Worm (Caenorhabditis elegans): Measurements from ENCODE around the gene T04F8.8.

The T04F8.8 gene

DNA sequence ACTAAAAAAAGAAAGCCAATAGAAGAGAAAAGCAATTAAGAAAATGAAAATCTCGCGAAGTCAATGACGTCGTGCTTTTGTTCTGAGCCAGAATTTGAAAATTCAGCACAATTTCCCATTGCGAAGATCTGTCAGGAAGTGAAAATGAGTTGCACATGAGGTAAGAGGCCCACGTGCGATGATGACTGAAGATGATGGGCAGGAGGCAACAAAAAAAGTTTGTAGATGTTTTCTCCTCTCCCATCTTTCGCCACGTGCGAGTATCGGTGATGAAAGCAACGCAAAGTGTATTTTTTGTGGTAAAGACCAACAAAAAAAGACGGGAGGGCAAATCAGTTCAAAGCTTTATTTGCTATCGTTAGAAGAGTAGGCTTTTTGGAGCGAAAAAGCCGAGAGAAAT, 14.8 kb downstream of the T04F8.8 start:
- no peak for TF ChIP-seq dao-5 (tag; optimal IDR thresholded peaks at IDR 0.05)

ce11 chrX:11662557-11662956, 15.3 kb downstream of the T04F8.8 start:
- TF ChIP-seq dao-5 (tag; optimal IDR thresholded peaks at IDR 0.05) (no peak), him-1 (tag; optimal IDR thresholded peaks at IDR 0.05) (no peak), W03F9.2 (tag; optimal IDR thresholded peaks at IDR 0.05) (no peak)

ce11 chrX:11664184-11664583, 16.9 kb downstream of the T04F8.8 start:
- no peak for TF ChIP-seq W03F9.2 (tag; optimal IDR thresholded peaks at IDR 0.05)
- TF ChIP-seq dao-5 (tag; optimal IDR thresholded peaks at IDR 0.05): no peak
- TF ChIP-seq him-1 (tag; optimal IDR thresholded peaks at IDR 0.05): no peak

DNA sequence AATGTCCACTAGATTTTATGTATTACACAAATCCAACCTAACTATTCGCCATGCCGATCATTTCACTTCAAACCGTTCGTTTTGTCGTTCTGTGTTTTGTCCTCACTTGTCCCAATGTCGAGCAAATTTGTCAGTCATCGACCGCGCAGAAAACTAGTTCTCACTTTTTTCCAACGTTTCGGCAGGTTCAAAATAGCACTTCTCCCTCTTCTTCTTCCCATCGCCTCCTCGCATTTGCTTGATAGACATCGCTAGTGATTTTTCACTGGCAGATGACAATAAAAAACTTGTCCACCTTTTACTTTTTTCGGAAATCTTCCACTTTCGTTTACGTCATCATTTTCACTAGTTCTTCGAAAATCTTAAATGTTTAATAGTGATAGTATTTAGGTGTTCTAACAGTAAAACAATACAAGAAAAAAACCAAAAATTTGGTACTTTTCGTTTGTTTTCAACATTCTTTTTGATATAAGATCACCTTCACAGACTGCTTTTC, 18.3 kb downstream of the T04F8.8 start:
- TF ChIP-seq W03F9.2 (tag; optimal IDR thresholded peaks at IDR 0.05): no peak
- TF ChIP-seq him-1 (tag; optimal IDR thresholded peaks at IDR 0.05): no peak
- no peak for TF ChIP-seq dao-5 (tag; optimal IDR thresholded peaks at IDR 0.05)

DNA sequence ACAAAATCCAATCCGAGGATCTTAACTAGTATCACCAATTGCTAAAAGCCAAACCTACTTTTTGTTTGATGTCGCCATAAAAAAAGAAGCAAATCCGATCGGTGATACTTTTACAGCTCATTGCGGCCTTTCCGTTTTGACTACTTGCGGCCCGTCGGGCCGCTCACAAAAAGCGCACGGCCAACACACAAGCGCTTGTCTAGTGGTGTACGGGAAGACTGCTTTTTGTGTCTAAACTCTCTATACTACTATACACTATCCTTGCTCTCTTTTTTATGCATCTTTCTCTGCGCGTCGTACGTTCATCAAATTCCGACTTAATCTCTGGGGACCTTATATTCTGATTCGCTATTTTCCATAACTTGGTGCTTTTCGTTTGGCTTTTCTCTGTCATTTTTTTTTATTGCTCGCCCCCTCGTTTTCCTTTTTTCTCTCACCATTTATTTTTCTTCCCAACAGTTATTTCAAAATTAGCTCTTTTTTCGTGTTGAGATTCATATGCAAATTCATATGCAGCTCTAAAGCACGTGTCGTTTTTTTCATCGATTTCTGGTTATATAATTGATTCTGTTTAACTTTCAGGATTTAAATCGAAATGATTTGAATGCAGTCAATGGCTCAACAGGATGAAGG, 19.4 kb downstream of the T04F8.8 start, which contains the start of gene noca-2:
noca-2 (plus strand) TSS at position 583 of the 633 bp plus-strand sequence.
- TF ChIP-seq W03F9.2 (tag; optimal IDR thresholded peaks at IDR 0.05) (no peak), dao-5 (tag; optimal IDR thresholded peaks at IDR 0.05) (no peak), him-1 (tag; optimal IDR thresholded peaks at IDR 0.05) (no peak)

- no peak for TF ChIP-seq dao-5 (tag; optimal IDR thresholded peaks at IDR 0.05)
- no peak for TF ChIP-seq W03F9.2 (tag; optimal IDR thresholded peaks at IDR 0.05)
- no peak for TF ChIP-seq him-1 (tag; optimal IDR thresholded peaks at IDR 0.05)
These were observed 25.9 kb downstream of the T04F8.8 start for ce11 chrX:11673063-11673759.

DNA sequence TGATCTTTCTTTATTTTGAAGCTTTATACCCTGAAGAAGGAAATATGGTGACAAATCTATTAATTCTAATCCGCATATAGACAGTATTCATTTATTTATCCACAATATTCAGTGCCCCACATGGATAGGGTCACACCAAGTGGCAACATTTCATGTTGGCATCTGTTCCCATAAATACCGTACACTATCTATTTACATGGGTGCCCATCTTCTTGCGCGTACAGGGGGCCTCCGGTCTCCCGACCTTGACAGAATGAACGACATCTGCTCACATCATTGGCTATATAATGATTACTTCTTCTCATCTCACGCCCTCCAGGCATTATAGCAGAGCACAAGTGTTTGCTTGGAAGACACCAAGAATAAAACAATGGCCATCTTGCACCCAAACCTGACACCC, 28.3 kb downstream of the T04F8.8 start:
- TF ChIP-seq dao-5 (tag; optimal IDR thresholded peaks at IDR 0.05) (no peak), him-1 (tag; optimal IDR thresholded peaks at IDR 0.05) (no peak), W03F9.2 (tag; optimal IDR thresholded peaks at IDR 0.05) (no peak)

- TF ChIP-seq W03F9.2 (tag; optimal IDR thresholded peaks at IDR 0.05) (no peak), dao-5 (tag; optimal IDR thresholded peaks at IDR 0.05) (no peak), him-1 (tag; optimal IDR thresholded peaks at IDR 0.05) (no peak)
These were observed 32.1 kb downstream of the T04F8.8 start for ce11 chrX:11679211-11679977.

DNA sequence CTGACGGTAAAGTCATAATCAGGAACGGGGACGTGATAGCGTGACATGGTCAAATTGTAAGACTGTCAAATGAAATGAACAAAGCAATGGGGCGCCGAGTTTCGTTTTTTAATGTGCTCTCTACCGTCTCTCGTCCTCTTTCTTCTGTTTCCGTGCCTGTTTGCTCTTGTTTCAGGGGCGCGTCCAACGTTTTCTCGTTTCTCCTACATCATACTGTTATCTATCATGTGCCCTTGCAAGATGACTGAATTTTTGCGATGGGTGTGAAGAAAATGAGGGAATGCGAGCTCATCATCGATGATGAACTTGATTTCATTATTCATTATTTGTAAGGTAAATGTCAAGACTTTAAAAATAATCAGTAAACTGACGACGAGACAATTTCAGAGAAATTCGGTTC, 33.6 kb downstream of the T04F8.8 start, which contains the start of gene T04F8.7:
T04F8.7 (minus strand) TSS at position 130 of the 400 bp plus-strand sequence.
- TF ChIP-seq dao-5 (tag; optimal IDR thresholded peaks at IDR 0.05) (no peak), him-1 (tag; optimal IDR thresholded peaks at IDR 0.05) (no peak), W03F9.2 (tag; optimal IDR thresholded peaks at IDR 0.05) (no peak)

ce11 chrX:11684261-11684660, 37.0 kb downstream of the T04F8.8 start, which contains the start of gene hnd-1:
TSS of gene hnd-1 (plus strand) at chrX:11684561.
- TF ChIP-seq W03F9.2 (tag; optimal IDR thresholded peaks at IDR 0.05) (no peak), him-1 (tag; optimal IDR thresholded peaks at IDR 0.05) (no peak), dao-5 (tag; optimal IDR thresholded peaks at IDR 0.05) (no peak)

- TF ChIP-seq dao-5 (tag; optimal IDR thresholded peaks at IDR 0.05): no peak
- TF ChIP-seq him-1 (tag; optimal IDR thresholded peaks at IDR 0.05): no peak
- no peak for TF ChIP-seq W03F9.2 (tag; optimal IDR thresholded peaks at IDR 0.05)
These were observed 40.6 kb downstream of the T04F8.8 start, which contains the start of gene C44C10.7 for ce11 chrX:11687836-11688319. TSS of gene C44C10.7 (minus strand) at chrX:11688269.

DNA sequence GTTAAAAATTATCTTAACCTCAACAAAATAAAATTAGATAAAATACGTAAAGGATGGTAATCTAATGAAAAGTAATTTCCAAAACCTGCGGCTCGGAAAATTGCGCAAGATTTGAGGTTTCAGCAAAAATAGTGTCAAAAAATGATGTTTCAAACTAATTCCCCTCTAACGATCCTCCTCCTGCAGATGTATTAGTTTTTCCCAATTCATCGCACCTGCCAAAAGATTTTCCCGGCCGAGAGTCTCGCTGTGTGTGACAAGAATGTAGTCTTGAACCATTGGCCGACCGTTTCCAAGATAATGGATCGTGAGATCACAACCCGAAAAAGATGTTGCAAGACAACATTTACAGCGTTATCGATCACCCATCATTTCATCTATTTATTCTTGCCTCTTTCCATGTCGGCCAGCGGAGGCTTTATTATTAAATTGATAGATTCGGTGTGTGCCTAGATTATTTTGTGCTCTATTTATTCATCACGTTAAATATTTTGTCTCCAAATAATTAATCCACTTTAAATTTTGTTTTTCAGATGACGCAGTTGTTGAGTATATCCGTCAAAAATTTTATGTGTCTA, 42.8 kb downstream of the T04F8.8 start, which contains the start of the genes C44C10.10 and C44C10.5:
C44C10.10 (plus strand) TSS at position 301 of the 578 bp plus-strand sequence.
C44C10.5 (plus strand) TSS at position 528 of the 578 bp plus-strand sequence.
- TF ChIP-seq him-1 (tag; optimal IDR thresholded peaks at IDR 0.05): no peak
- no peak for TF ChIP-seq dao-5 (tag; optimal IDR thresholded peaks at IDR 0.05)
- no peak for TF ChIP-seq W03F9.2 (tag; optimal IDR thresholded peaks at IDR 0.05)

DNA sequence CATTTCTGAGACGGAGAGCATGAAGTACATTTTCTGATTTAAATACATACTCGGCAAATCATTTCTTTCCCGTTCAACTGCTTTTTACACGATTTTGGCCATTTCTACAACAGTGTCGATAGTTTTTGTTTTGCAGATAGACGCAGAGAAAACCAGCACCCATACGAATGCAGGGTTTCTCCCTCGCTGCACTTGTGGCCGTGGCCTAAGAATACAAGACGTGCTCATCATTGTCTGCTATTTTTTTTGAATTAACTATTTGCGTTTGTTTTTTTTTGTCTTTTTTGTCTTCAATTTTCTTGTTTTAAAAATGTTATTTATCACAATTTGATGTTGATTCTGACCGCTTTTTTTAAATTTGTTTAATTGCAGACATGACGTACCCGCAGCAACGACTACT, 45.8 kb downstream of the T04F8.8 start, which contains the start of gene smcl-1:
smcl-1 (plus strand) TSS at position 373 of the 400 bp plus-strand sequence.
- TF ChIP-seq W03F9.2 (tag; optimal IDR thresholded peaks at IDR 0.05) (no peak), dao-5 (tag; optimal IDR thresholded peaks at IDR 0.05) (no peak), him-1 (tag; optimal IDR thresholded peaks at IDR 0.05) (no peak)
